Worm (Caenorhabditis elegans) whole organism, L2 larva: Measurements from ENCODE around the gene srj-37.

Source experiments
- ZK546.5 ChIP-seq: sonication (generic microtip); optimal IDR thresholded peaks from 2 replicates; lab custom pipeline; 2017; ENCODE audit warnings: missing biosample characterization, missing genetic modification characterization
- elt-3 ChIP-seq: sonication (generic microtip); optimal IDR thresholded peaks from 2 replicates; lab custom pipeline; 2017; ENCODE audit warnings: missing biosample characterization, missing genetic modification characterization
- mdl-1 ChIP-seq, 2 experiments: fragments of 150-350 bp in 1 of 2; sonication (generic microtip) in 1 of 2; optimal IDR thresholded peaks; 2 replicates each; lab custom pipeline; 2017; ENCODE audit warnings: missing biosample characterization in 2 of 2, missing genetic modification characterization in 2 of 2
- nhr-77 ChIP-seq: fragments of 150-350 bp; optimal IDR thresholded peaks from 2 replicates; lab custom pipeline; 2014; ENCODE audit warnings: missing biosample characterization, missing genetic modification characterization
- sem-4 ChIP-seq: fragments of 150-350 bp; optimal IDR thresholded peaks from 2 replicates; lab custom pipeline; 2014; ENCODE audit warnings: missing biosample characterization, missing genetic modification reagents, missing genetic modification characterization
- zag-1 ChIP-seq: fragments of 150-350 bp; optimal IDR thresholded peaks from 2 replicates; lab custom pipeline; 2014; ENCODE audit warnings: missing biosample characterization, missing genetic modification characterization

DNA sequence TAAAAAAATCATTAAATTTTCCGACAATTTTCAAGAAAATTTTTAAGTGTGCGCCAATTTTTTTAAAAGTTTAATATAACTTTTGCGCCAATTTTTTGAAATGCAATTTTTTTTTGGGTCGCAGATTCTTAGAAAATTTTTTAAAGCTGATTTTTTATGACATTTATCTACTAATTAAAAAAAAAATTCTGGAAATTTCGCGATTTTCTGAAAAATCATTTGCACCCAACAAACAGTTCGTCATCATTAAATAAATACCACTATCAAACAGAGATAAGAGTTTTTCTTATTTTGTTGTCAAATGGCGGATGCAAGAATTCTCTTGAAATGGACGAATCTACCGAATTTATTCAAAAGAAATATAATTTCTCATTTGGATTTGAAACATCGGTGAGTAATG lies 23.2 kb upstream of the srj-37 start, which contains the start of gene F48G7.13:
- TF ChIP-seq mdl-1 (tag; optimal IDR thresholded peaks at IDR 0.05; lab: Kevin White, UChicago): no peak
- no peak for TF ChIP-seq zag-1 (tag; lab: Kevin White, UChicago)
- TF ChIP-seq nhr-77: no peak
- no peak for TF ChIP-seq ZK546.5
- no peak for TF ChIP-seq elt-3
- no peak for TF ChIP-seq sem-4 (tag; lab: Kevin White, UChicago)
